Fruit fly (Drosophila melanogaster) whole organism, embryonic: Measurements from ENCODE around the gene CG1703.

Experiments
- Abd-B ChIP-seq: fragments of 200-800 bp; sonication (Bioruptor generic); optimal IDR thresholded peaks from 2 replicates; lab custom pipeline; 2018; ENCODE audit warnings: missing biosample characterization, mild to moderate bottlenecking, missing genetic modification characterization, moderate library complexity
- B-H2 ChIP-seq: fragments of 200-800 bp; sonication (Bioruptor generic); optimal IDR thresholded peaks from 2 replicates; lab custom pipeline; 2018; ENCODE audit warnings: missing biosample characterization, mild to moderate bottlenecking, missing genetic modification characterization
- BtbVII ChIP-seq: fragments of 200-800 bp; sonication (Bioruptor generic); optimal IDR thresholded peaks from 3 replicates; lab custom pipeline; 2017; ENCODE audit warnings: missing biosample characterization, mild to moderate bottlenecking, missing genetic modification characterization
- C15 ChIP-seq: fragments of 200-800 bp; sonication (Bioruptor generic); IDR thresholded peaks from 3 replicates; pipeline ENCODE4 v1.3.6; 2022; ENCODE audit warnings: missing biosample characterization, missing genetic modification characterization
- CG10366 ChIP-seq: fragments of 200-800 bp; sonication (Bioruptor generic); IDR thresholded peaks from 2 replicates; pipeline ENCODE4 v1.3.6; 2022; ENCODE audit warnings: missing biosample characterization, missing genetic modification characterization
- CG10431 ChIP-seq: fragments of 200-800 bp; sonication (Bioruptor generic); optimal IDR thresholded peaks from 3 replicates; lab custom pipeline; 2018; ENCODE audit warnings: missing biosample characterization, mild to moderate bottlenecking, missing genetic modification characterization
- CG14710 ChIP-seq: fragments of 200-800 bp; sonication (Bioruptor generic); optimal IDR thresholded peaks from 3 replicates; lab custom pipeline; 2019; ENCODE audit warnings: missing biosample characterization, mild to moderate bottlenecking, missing genetic modification characterization, moderate library complexity
- CG15269 ChIP-seq: fragments of 200-800 bp; sonication (Bioruptor generic); optimal IDR thresholded peaks from 2 replicates; lab custom pipeline; 2018; ENCODE audit warnings: missing biosample characterization, mild to moderate bottlenecking, missing genetic modification characterization, moderate library complexity
- CG1529 ChIP-seq: fragments of 200-800 bp; sonication (Bioruptor generic); optimal IDR thresholded peaks from 3 replicates; lab custom pipeline; 2018; ENCODE audit warnings: missing biosample characterization, missing genetic modification characterization
- CG16813 ChIP-seq: fragments of 200-800 bp; sonication (Bioruptor generic); IDR thresholded peaks from 3 replicates; pipeline ENCODE4 v1.3.6; 2022; ENCODE audit warnings: missing biosample characterization, missing genetic modification characterization; ENCODE audit not compliant: partially characterized antibody
- CG16815 ChIP-seq: fragments of 200-800 bp; sonication (Bioruptor generic); optimal IDR thresholded peaks from 3 replicates; lab custom pipeline; 2017; ENCODE audit warnings: missing biosample characterization, mild to moderate bottlenecking, missing genetic modification characterization
- CG17829 ChIP-seq: fragments of 200-800 bp; optimal IDR thresholded peaks from 2 replicates; lab custom pipeline; 2019; ENCODE audit warnings: missing biosample characterization, mild to moderate bottlenecking, missing genetic modification characterization, moderate library complexity
- CG18476 ChIP-seq: fragments of 200-800 bp; sonication (Bioruptor generic); optimal IDR thresholded peaks from 2 replicates; lab custom pipeline; 2016; ENCODE audit warnings: missing biosample characterization, mild to moderate bottlenecking, missing genetic modification characterization
- CG18599 ChIP-seq: fragments of 200-800 bp; sonication (Bioruptor generic); optimal IDR thresholded peaks from 3 replicates; lab custom pipeline; 2017; ENCODE audit warnings: missing biosample characterization, missing genetic modification characterization, mild to moderate bottlenecking, moderate library complexity, missing genetic modification reagents
- CG2875 ChIP-seq: fragments of 200-800 bp; sonication (Bioruptor generic); optimal IDR thresholded peaks from 2 replicates; lab custom pipeline; 2017; ENCODE audit warnings: missing biosample characterization, mild to moderate bottlenecking, missing genetic modification characterization, missing genetic modification reagents
- CG31365 ChIP-seq: fragments of 200-800 bp; sonication (Bioruptor generic); optimal IDR thresholded peaks from 2 replicates; lab custom pipeline; 2018; ENCODE audit warnings: missing biosample characterization, mild to moderate bottlenecking, missing genetic modification characterization
- CG33213 ChIP-seq: fragments of 200-800 bp; sonication (Bioruptor generic); optimal IDR thresholded peaks from 3 replicates; lab custom pipeline; 2016; ENCODE audit warnings: missing biosample characterization, missing genetic modification characterization
- CG43689 ChIP-seq: fragments of 200-800 bp; sonication (Bioruptor generic); IDR thresholded peaks from 2 replicates; pipeline ENCODE4 v1.3.6; 2022; ENCODE audit warnings: missing biosample characterization, missing genetic modification characterization
- CG6654 ChIP-seq: fragments of 200-800 bp; sonication (Bioruptor generic); optimal IDR thresholded peaks from 2 replicates; lab custom pipeline; 2017; ENCODE audit warnings: missing biosample characterization, mild to moderate bottlenecking, missing genetic modification characterization
- CG7271 ChIP-seq: fragments of 200-800 bp; sonication (Bioruptor generic); optimal IDR thresholded peaks from 2 replicates; lab custom pipeline; 2018; ENCODE audit warnings: missing biosample characterization, mild to moderate bottlenecking, missing genetic modification characterization, moderate library complexity
- CG8089 ChIP-seq: fragments of 200-800 bp; sonication (Bioruptor generic); optimal IDR thresholded peaks from 3 replicates; lab custom pipeline; 2016; ENCODE audit warnings: missing biosample characterization, missing genetic modification characterization
- CG9215 ChIP-seq: fragments of 200-800 bp; sonication (Bioruptor generic); IDR thresholded peaks from 2 replicates; pipeline ENCODE4 v1.3.6; 2022; ENCODE audit warnings: missing biosample characterization, missing genetic modification characterization
- CG9609 ChIP-seq: fragments of 200-800 bp; sonication (Bioruptor generic); optimal IDR thresholded peaks from 3 replicates; lab custom pipeline; 2016; ENCODE audit warnings: missing biosample characterization, missing genetic modification characterization
- CrebB ChIP-seq: fragments of 200-800 bp; sonication (Bioruptor generic); optimal IDR thresholded peaks from 3 replicates; lab custom pipeline; 2018; ENCODE audit warnings: missing biosample characterization, mild to moderate bottlenecking, missing genetic modification characterization
- Dfd ChIP-seq, 2 experiments: fragments of >200 bp; optimal IDR thresholded peaks; 2 replicates each; lab custom pipeline; 2017; ENCODE audit warnings: missing biosample characterization in 2 of 2, missing genetic modification characterization in 2 of 2
- Doc3 ChIP-seq: fragments of 200-800 bp; sonication (Bioruptor generic); IDR thresholded peaks from 3 replicates; pipeline ENCODE4 v1.3.6; 2022; ENCODE audit warnings: missing biosample characterization, missing genetic modification characterization; ENCODE audit not compliant: partially characterized antibody
- Ets65A ChIP-seq: fragments of 200-800 bp; sonication (Bioruptor generic); peaks from one replicate; lab custom pipeline; 2016; ENCODE audit warnings: missing biosample characterization, missing genetic modification characterization
- H15 ChIP-seq: fragments of 200-800 bp; sonication (Bioruptor generic); IDR thresholded peaks from 3 replicates; pipeline ENCODE4 v1.3.6; 2022; ENCODE audit warnings: missing biosample characterization, missing genetic modification characterization
- Optix ChIP-seq: fragments of 200-800 bp; sonication (Bioruptor generic); IDR thresholded peaks from 3 replicates; pipeline ENCODE4 v1.3.6; 2022; ENCODE audit warnings: missing biosample characterization, missing genetic modification characterization
- PHDP ChIP-seq: fragments of 200-800 bp; sonication (Bioruptor generic); optimal IDR thresholded peaks from 3 replicates; lab custom pipeline; 2018; ENCODE audit warnings: missing biosample characterization, mild to moderate bottlenecking, missing genetic modification characterization, moderate library complexity
- Usf ChIP-seq: fragments of 200-800 bp; sonication (Bioruptor generic); optimal IDR thresholded peaks from 2 replicates; lab custom pipeline; 2017; ENCODE audit warnings: missing genotype, missing biosample characterization, missing genetic modification characterization
- bigmax ChIP-seq: fragments of 200-800 bp; sonication (Bioruptor generic); optimal IDR thresholded peaks from 2 replicates; lab custom pipeline; 2018; ENCODE audit warnings: missing biosample characterization, mild to moderate bottlenecking, missing genetic modification characterization
- crc ChIP-seq: fragments of 200-800 bp; sonication (Bioruptor generic); optimal IDR thresholded peaks from 2 replicates; lab custom pipeline; 2016; ENCODE audit warnings: missing biosample characterization, missing genetic modification characterization
- da ChIP-seq: fragments of 200-800 bp; sonication (Bioruptor generic); optimal IDR thresholded peaks from 2 replicates; lab custom pipeline; 2016; ENCODE audit warnings: missing biosample characterization, missing genetic modification characterization
- danr ChIP-seq: fragments of 200-800 bp; sonication (Bioruptor generic); IDR thresholded peaks from 2 replicates; pipeline ENCODE4 v1.3.6; 2022; ENCODE audit warnings: missing biosample characterization, missing genetic modification characterization
- dpn ChIP-seq, 2 experiments: fragments of 200-800 bp; sonication (Bioruptor generic); optimal IDR thresholded peaks; 3 replicates each; lab custom pipeline; 2016; ENCODE audit warnings: missing biosample characterization in 2 of 2, missing genetic modification characterization in 2 of 2
- eve ChIP-seq, 2 experiments: fragments of >200 bp; optimal IDR thresholded peaks; 2 replicates each; lab custom pipeline; 2017; ENCODE audit warnings: missing biosample characterization in 2 of 2, missing genetic modification characterization in 2 of 2
- gcm ChIP-seq: fragments of 200-800 bp; sonication (Bioruptor generic); optimal IDR thresholded peaks from 2 replicates; lab custom pipeline; 2019; ENCODE audit warnings: missing biosample characterization, mild to moderate bottlenecking, missing genetic modification characterization, moderate library complexity
- nerfin-1 ChIP-seq: fragments of 200-800 bp; sonication (Bioruptor generic); optimal IDR thresholded peaks from 3 replicates; lab custom pipeline; 2019; ENCODE audit warnings: missing biosample characterization, mild to moderate bottlenecking, missing genetic modification characterization, moderate library complexity
- nerfin-2 ChIP-seq: fragments of 200-800 bp; sonication (Bioruptor generic); IDR thresholded peaks from 2 replicates; pipeline ENCODE4 v1.3.6; 2022; ENCODE audit warnings: missing biosample characterization, missing genetic modification characterization; ENCODE audit not compliant: partially characterized antibody
- pb ChIP-seq: fragments of 200-800 bp; sonication (Bioruptor generic); optimal IDR thresholded peaks from 3 replicates; lab custom pipeline; 2016; ENCODE audit warnings: missing biosample characterization, missing genetic modification characterization
- run ChIP-seq: fragments of 200-800 bp; sonication (Bioruptor generic); optimal IDR thresholded peaks from 3 replicates; lab custom pipeline; 2018; ENCODE audit warnings: missing biosample characterization, mild to moderate bottlenecking, missing genetic modification characterization
- sens ChIP-seq: fragments of 200-800 bp; sonication (Bioruptor generic); peaks from one replicate; lab custom pipeline; 2016; ENCODE audit warnings: missing biosample characterization, missing genetic modification characterization
- slp2 ChIP-seq: fragments of 200-800 bp; sonication (Bioruptor generic); optimal IDR thresholded peaks from 2 replicates; lab custom pipeline; 2016; ENCODE audit warnings: missing biosample characterization, missing genetic modification characterization
- sob ChIP-seq: fragments of 200-800 bp; sonication (Bioruptor generic); IDR thresholded peaks from 2 replicates; pipeline ENCODE4 v1.3.6; 2022; ENCODE audit warnings: missing biosample characterization, missing genetic modification characterization
- sr ChIP-seq: fragments of 200-800 bp; sonication (Bioruptor generic); IDR thresholded peaks from 3 replicates; pipeline ENCODE4 v1.3.6; 2022; ENCODE audit warnings: missing biosample characterization, missing genetic modification characterization
- ssp ChIP-seq: fragments of 200-800 bp; sonication (Bioruptor generic); IDR thresholded peaks from 2 replicates; pipeline ENCODE4 v1.3.6; 2022; ENCODE audit warnings: missing biosample characterization, missing genetic modification characterization
- stc ChIP-seq: fragments of 200-800 bp; sonication (Bioruptor generic); IDR thresholded peaks from 2 replicates; pipeline ENCODE4 v1.3.6; 2022; ENCODE audit warnings: missing biosample characterization, missing genetic modification characterization
- toy ChIP-seq: fragments of 200-800 bp; sonication (Bioruptor generic); IDR thresholded peaks from 2 replicates; pipeline ENCODE4 v1.3.6; 2022; ENCODE audit warnings: missing biosample characterization, missing genetic modification characterization
- tup ChIP-seq: fragments of 200-800 bp; sonication (Bioruptor generic); optimal IDR thresholded peaks from 2 replicates; lab custom pipeline; 2016; ENCODE audit warnings: missing biosample characterization, mild to moderate bottlenecking, missing genetic modification characterization, moderate library complexity
- yki ChIP-seq: fragments of >200 bp; optimal IDR thresholded peaks from 3 replicates; lab custom pipeline; 2018
- zf30C ChIP-seq: fragments of 200-800 bp; sonication (Bioruptor generic); optimal IDR thresholded peaks from 3 replicates; lab custom pipeline; 2018; ENCODE audit warnings: missing biosample characterization, mild to moderate bottlenecking, missing genetic modification characterization

CG1703 gene

DNA sequence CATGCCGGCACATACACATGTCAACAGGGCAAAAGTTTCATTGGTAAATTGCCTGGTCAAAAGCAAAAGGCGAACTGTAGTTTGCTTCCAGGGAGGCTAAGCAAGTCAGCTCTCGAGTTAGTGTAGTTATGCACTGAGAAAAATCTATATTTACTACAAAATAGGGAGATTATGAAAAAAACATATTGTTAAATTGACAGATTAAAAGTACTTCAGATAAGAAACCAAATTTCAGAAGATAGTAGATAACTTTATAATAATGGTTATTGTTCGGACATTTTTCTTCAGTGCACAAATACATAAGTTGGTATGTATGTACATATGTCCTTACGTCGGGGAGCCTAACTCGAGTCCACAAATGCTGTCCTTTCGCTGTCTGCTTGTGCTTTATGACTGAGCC is 45.4 kb downstream of the CG1703 start (continued):
- no peak for TF ChIP-seq run
- no peak for TF ChIP-seq pb (GFP tag; lab: Kevin White, UChicago)
- TF ChIP-seq CG1529 (GFP tag; lab: Kevin White, UChicago) = no peak
- TF ChIP-seq CG18476 (GFP tag; lab: Kevin White, UChicago) = peak; percentile 25
- no peak for TF ChIP-seq danr (GFP tag; lab: Robert Waterston, UW)
- peak; percentile 8 for TF ChIP-seq tup (GFP tag; lab: Kevin White, UChicago)
- peak; percentile 26 for TF ChIP-seq nerfin-1 (tag; lab: Kevin White, UChicago)
- no peak for TF ChIP-seq Dfd (GFP tag; optimal IDR thresholded peaks at IDR 0.05; lab: Kevin White, UChicago)
- TF ChIP-seq CG15269 = peak; percentile 68
- peak; percentile 54 for TF ChIP-seq CG17829 (tag; lab: Kevin White, UChicago)
- TF ChIP-seq CG14710 (tag; lab: Kevin White, UChicago) = peak; percentile 43
- no peak for TF ChIP-seq bigmax (GFP tag; lab: Kevin White, UChicago)
- peak; percentile 9 for TF ChIP-seq BtbVII
- TF ChIP-seq H15 (GFP tag; lab: Robert Waterston, UW) = no peak
- no peak for TF ChIP-seq da
- peak; percentile 21 for TF ChIP-seq CG16815 (GFP tag; lab: Kevin White, UChicago)
- TF ChIP-seq dpn (GFP tag; optimal IDR thresholded peaks at IDR 0.05; lab: Kevin White, UChicago) = peak; percentile 11 to 23
- no peak for TF ChIP-seq Optix (GFP tag; lab: Robert Waterston, UW)
- TF ChIP-seq CG8089 (GFP tag; lab: Kevin White, UChicago) = no peak
- TF ChIP-seq toy (GFP tag; lab: Robert Waterston, UW) = no peak
- TF ChIP-seq Abd-B (GFP tag; lab: Kevin White, UChicago) = no peak
- TF ChIP-seq PHDP (tag; lab: Kevin White, UChicago) = peak; percentile 72
- TF ChIP-seq CG10431 (GFP tag; lab: Kevin White, UChicago) = no peak
- no peak for TF ChIP-seq sr (GFP tag; lab: Robert Waterston, UW)
- no peak for TF ChIP-seq CG7271
- TF ChIP-seq CG10366 (GFP tag; lab: Robert Waterston, UW) = peak; percentile 27; the same call in 1 of the 2 replicates
- TF ChIP-seq nerfin-2 (GFP tag; lab: Robert Waterston, UW) = no peak
- TF ChIP-seq sens (GFP tag; lab: Kevin White, UChicago) = peak; percentile 92
- no peak for TF ChIP-seq B-H2
- no peak for TF ChIP-seq Doc3 (GFP tag; lab: Robert Waterston, UW)
- peak in 1 of 2 experiments; percentile 79 for TF ChIP-seq eve (GFP tag; optimal IDR thresholded peaks at IDR 0.05; lab: Kevin White, UChicago)
- TF ChIP-seq CrebB (tag; lab: Kevin White, UChicago) = peak; percentile 6
- no peak for TF ChIP-seq C15 (GFP tag; lab: Robert Waterston, UW)
- no peak for TF ChIP-seq CG31365 (tag; lab: Kevin White, UChicago)
- no peak for TF ChIP-seq CG43689
- peak; percentile 68 for TF ChIP-seq sob (GFP tag; lab: Robert Waterston, UW)
- TF ChIP-seq ssp (GFP tag; lab: Robert Waterston, UW) = no peak
- TF ChIP-seq Ets65A (GFP tag; lab: Kevin White, UChicago) = peak; percentile 8
- TF ChIP-seq crc (GFP tag; lab: Kevin White, UChicago) = no peak
- peak; percentile 18 for TF ChIP-seq CG2875 (GFP tag; lab: Kevin White, UChicago)
- TF ChIP-seq CG9215 (GFP tag; lab: Robert Waterston, UW) = no peak
- TF ChIP-seq CG33213 (GFP tag; lab: Kevin White, UChicago) = peak; percentile 15
- TF ChIP-seq CG18599 (GFP tag; lab: Kevin White, UChicago) = peak; percentile 86
- no peak for TF ChIP-seq CG6654
- no peak for TF ChIP-seq Usf (GFP tag; lab: Kevin White, UChicago)
- TF ChIP-seq CG9609 (GFP tag; lab: Kevin White, UChicago) = peak; percentile 39
- TF ChIP-seq CG16813 (GFP tag; lab: Robert Waterston, UW) = no peak
- no peak for TF ChIP-seq stc (GFP tag; lab: Robert Waterston, UW)
- TF ChIP-seq gcm (GFP tag; lab: Kevin White, UChicago) = peak; percentile 27
- no peak for TF ChIP-seq slp2 (GFP tag; lab: Kevin White, UChicago)
- TF ChIP-seq yki (lab: Kevin White, UChicago) = no peak
- TF ChIP-seq zf30C = peak; percentile 22
